Fruit fly (Drosophila melanogaster): ENCODE results near the gene rtp.
A peak's percentile ranks its signal among the peaks of the same experiment; 100 is the strongest.

The rtp gene

dm6 chr3R:5250530-5251242, 13.6 kb upstream of the rtp start:
- TF ChIP-seq Nf-YA (GFP tag; IDR thresholded peaks at IDR 0.05) (no peak), CG5245 (GFP tag; optimal IDR thresholded peaks at IDR 0.05) (peak; percentile 3), ci (GFP tag; IDR thresholded peaks at IDR 0.05) (no peak), CG9727 (GFP tag; optimal IDR thresholded peaks at IDR 0.05) (peak; percentile 8), Dbx (GFP tag; IDR thresholded peaks at IDR 0.05) (0 out of 3 replicates have a peak, but pooled peaks have one; percentile 15), Dip3 (GFP tag; optimal IDR thresholded peaks at IDR 0.05) (peak; percentile 5), Usf (GFP tag; optimal IDR thresholded peaks at IDR 0.05) (no peak), lilli (GFP tag; optimal IDR thresholded peaks at IDR 0.05) (peak; percentile 13), luna (GFP tag; optimal IDR thresholded peaks at IDR 0.05) (no peak), Gug (GFP tag; IDR thresholded peaks at IDR 0.05) (0 out of 4 replicates have a peak, but pooled peaks have one; percentile 22), Med (GFP tag) (peak; percentile 46), knrl (GFP tag; IDR thresholded peaks at IDR 0.05; ENCODE audit: partially characterized antibody) (no peak), Side (GFP tag; optimal IDR thresholded peaks at IDR 0.05) (peak; percentile 30), CG11093 (GFP tag; IDR thresholded peaks at IDR 0.05) (no peak), Oli (tag; optimal IDR thresholded peaks at IDR 0.05) (no peak), CG3407 (GFP tag; optimal IDR thresholded peaks at IDR 0.05) (no peak), ara (GFP tag; IDR thresholded peaks at IDR 0.05) (peak; percentile 37; the same call in 1 of the 2 replicates), D19A (tag; optimal IDR thresholded peaks at IDR 0.05) (no peak), CG4854 (GFP tag; optimal IDR thresholded peaks at IDR 0.05) (no peak), sqz (GFP tag; optimal IDR thresholded peaks at IDR 0.05) (peak; percentile 27), CG12744 (GFP tag; optimal IDR thresholded peaks at IDR 0.05) (no peak), tgo (GFP tag; IDR thresholded peaks at IDR 0.05) (peak; percentile 25; the same call in 2 of the 3 replicates), Antp (GFP tag; optimal IDR thresholded peaks at IDR 0.05) (peak; percentile 41), sug (tag; optimal IDR thresholded peaks at IDR 0.05) (peak; percentile 8), CG14860 (GFP tag; IDR thresholded peaks at IDR 0.05; ENCODE audit: partially characterized antibody) (no peak), phol (tag; optimal IDR thresholded peaks at IDR 0.05) (peak; percentile 72), sd (tag; optimal IDR thresholded peaks at IDR 0.05) (no peak), CG8944 (GFP tag; optimal IDR thresholded peaks at IDR 0.05) (no peak), Ada2b (GFP tag; IDR thresholded peaks at IDR 0.05) (0 out of 2 replicates have a peak, but pooled peaks have one; percentile 10), CG13123 (GFP tag; optimal IDR thresholded peaks at IDR 0.05) (no peak), shn (GFP tag; optimal IDR thresholded peaks at IDR 0.05) (peak; percentile 9), lab (GFP tag; optimal IDR thresholded peaks at IDR 0.05) (peak; percentile 58), Drgx (GFP tag; IDR thresholded peaks at IDR 0.05) (peak; percentile 46), Mrtf (GFP tag; IDR thresholded peaks at IDR 0.05) (no peak), dati (GFP tag; IDR thresholded peaks at IDR 0.05) (no peak), row (GFP tag; IDR thresholded peaks at IDR 0.05) (peak; percentile 35), sens (GFP tag) (peak; percentile 88), CG1603 (tag; optimal IDR thresholded peaks at IDR 0.05) (peak; percentile 16), CG14050 (GFP tag; IDR thresholded peaks at IDR 0.05) (no peak), Hr51 (GFP tag; optimal IDR thresholded peaks at IDR 0.05) (no peak), ind (GFP tag; optimal IDR thresholded peaks at IDR 0.05) (peak; percentile 28), Oaz (GFP tag; IDR thresholded peaks at IDR 0.05) (no peak), HLH3B (GFP tag; IDR thresholded peaks at IDR 0.05) (no peak), CG15696 (tag; optimal IDR thresholded peaks at IDR 0.05) (no peak), gsb-n (tag; optimal IDR thresholded peaks at IDR 0.05) (no peak), GATAe (GFP tag; conservative IDR thresholded peaks at IDR 0.05) (no peak), sim (GFP tag; IDR thresholded peaks at IDR 0.05) (no peak), Chrac-16 (GFP tag; optimal IDR thresholded peaks at IDR 0.05) (peak; percentile 39), sens-2 (GFP tag; IDR thresholded peaks at IDR 0.05) (no peak), CG18764 (GFP tag; optimal IDR thresholded peaks at IDR 0.05) (peak; percentile 31), CG13624 (GFP tag; optimal IDR thresholded peaks at IDR 0.05) (peak; percentile 11)
